Worm (Caenorhabditis elegans): ENCODE data around the gene srh-18.

DNA sequence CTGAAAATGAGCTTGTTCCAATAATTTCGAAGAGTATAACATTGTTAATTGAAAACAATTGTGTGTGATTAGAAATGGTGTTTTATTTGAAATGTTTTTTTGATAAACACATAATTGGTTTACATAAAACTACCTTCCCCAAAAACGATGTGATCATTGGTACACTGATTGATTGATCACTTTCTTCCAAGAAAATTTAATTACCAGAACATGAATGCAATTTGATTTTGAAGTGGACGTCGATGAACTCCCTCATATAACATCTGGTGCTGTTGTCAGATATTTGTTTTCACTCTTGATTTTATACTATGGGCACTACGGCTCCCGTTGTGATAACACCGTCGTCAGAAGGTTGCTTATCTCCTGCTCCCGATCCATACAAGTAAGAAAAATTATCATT, 2.4 kb downstream of the srh-18 start, which contains the start of gene srh-15:
- no peak for TF ChIP-seq blmp-1 (tag; optimal IDR thresholded peaks at IDR 0.05)
- TF ChIP-seq zip-8 (tag; optimal IDR thresholded peaks at IDR 0.05): no peak
- TF ChIP-seq nhr-76 (tag; optimal IDR thresholded peaks at IDR 0.05): no peak
- TF ChIP-seq ces-1 (GFP tag; optimal IDR thresholded peaks at IDR 0.05): no peak
- TF ChIP-seq drap-1 (GFP tag; optimal IDR thresholded peaks at IDR 0.05): no peak
- TF ChIP-seq lin-32 (GFP tag; optimal IDR thresholded peaks at IDR 0.05): no peak
- TF ChIP-seq elt-3 (tag; optimal IDR thresholded peaks at IDR 0.05): no peak
- no peak for TF ChIP-seq lin-13 (tag; optimal IDR thresholded peaks at IDR 0.05)
- no peak for TF ChIP-seq cnd-1 (tag; optimal IDR thresholded peaks at IDR 0.05)
- TF ChIP-seq lsy-2 (tag; optimal IDR thresholded peaks at IDR 0.05): no peak
- TF ChIP-seq unc-62 (GFP tag; optimal IDR thresholded peaks at IDR 0.05): no peak
- no peak for TF ChIP-seq pha-4 (tag; optimal IDR thresholded peaks at IDR 0.05)
